Worm (Caenorhabditis elegans) whole organism, L1 larva: ENCODE data around the gene srt-52.

Experiments
- C16A3.4 ChIP-seq: fragments of 150-350 bp; optimal IDR thresholded peaks from 2 replicates; lab custom pipeline; 2014; ENCODE audit warnings: missing biosample characterization, missing genetic modification characterization
- C34B4.2 ChIP-seq: sonication (generic microtip); optimal IDR thresholded peaks from 2 replicates; lab custom pipeline; 2017; ENCODE audit warnings: mild to moderate bottlenecking, missing genetic modification characterization, missing compliant biosample characterization
- aha-1 ChIP-seq: fragments of 150-350 bp; optimal IDR thresholded peaks from 2 replicates; lab custom pipeline; 2014; ENCODE audit warnings: missing biosample characterization, missing genetic modification characterization
- alr-1 ChIP-seq: fragments of 200-800 bp; sonication (Bioruptor generic); optimal IDR thresholded peaks from 2 replicates; lab custom pipeline; 2018; ENCODE audit warnings: borderline replicate concordance, mild to moderate bottlenecking, missing genetic modification characterization, missing compliant biosample characterization
- dpl-1 ChIP-seq, 3 experiments: fragments of 150-350 bp in 2 of 3; sonication (generic microtip) in 1 of 3; optimal IDR thresholded peaks; 2 replicates each; lab custom pipeline; 2014 to 2017; ENCODE audit warnings: missing biosample characterization in 3 of 3, missing genetic modification characterization in 3 of 3, missing genetic modification reagents in 3 of 3
- dsc-1 ChIP-seq: sonication (generic microtip); optimal IDR thresholded peaks from 2 replicates; lab custom pipeline; 2016; ENCODE audit warnings: mild to moderate bottlenecking, missing genetic modification characterization, missing compliant biosample characterization
- efl-1 ChIP-seq, 4 experiments: fragments of 150-350 bp; optimal IDR thresholded peaks in 3 of 4; peaks in 1 of 4; 1 replicate in 1 of 4; 2 replicates in 3 of 4; lab custom pipeline; 2014; ENCODE audit warnings: missing biosample characterization in 2 of 4, missing genetic modification characterization in 2 of 4, missing genetic modification reagents in 2 of 4
- egl-13 ChIP-seq: sonication (generic microtip); optimal IDR thresholded peaks from 2 replicates; lab custom pipeline; 2016; ENCODE audit warnings: missing genotype, missing genetic modification reagents, missing genetic modification characterization, missing compliant biosample characterization
- egl-27 ChIP-seq, 2 experiments: fragments of 150-350 bp in 1 of 2; sonication (generic microtip); optimal IDR thresholded peaks; 3 replicates each; lab custom pipeline; 2017 to 2018; ENCODE audit warnings: missing biosample characterization in 2 of 2, missing genetic modification characterization in 2 of 2, missing genetic modification reagents in 2 of 2
- fkh-10 ChIP-seq: sonication (generic microtip); optimal IDR thresholded peaks from 2 replicates; lab custom pipeline; 2017; ENCODE audit warnings: missing biosample characterization, missing genetic modification reagents, missing genetic modification characterization
- fkh-4 ChIP-seq: sonication (generic microtip); optimal IDR thresholded peaks from 2 replicates; lab custom pipeline; 2016; ENCODE audit warnings: missing compliant biosample characterization, missing genetic modification characterization, borderline replicate concordance
- fkh-8 ChIP-seq: sonication (generic microtip); optimal IDR thresholded peaks from 2 replicates; lab custom pipeline; 2016; ENCODE audit warnings: mild to moderate bottlenecking, missing genetic modification characterization, missing compliant biosample characterization
- grh-1 ChIP-seq: fragments of 200-800 bp; sonication (Bioruptor generic); IDR thresholded peaks from 2 replicates; pipeline ENCODE4 v1.3.6; 2022; ENCODE audit warnings: missing genetic modification reagents, missing genetic modification characterization, missing compliant biosample characterization
- isw-1 ChIP-seq: fragments of 200-800 bp; sonication (Bioruptor generic); IDR thresholded peaks from 2 replicates; pipeline ENCODE4 v1.3.6; 2022; ENCODE audit warnings: missing genetic modification characterization, missing compliant biosample characterization
- jun-1 ChIP-seq: fragments of 150-350 bp; optimal IDR thresholded peaks from 2 replicates; lab custom pipeline; 2014; ENCODE audit warnings: missing biosample characterization, missing genetic modification reagents, missing genetic modification characterization
- lin-15B ChIP-seq: fragments of 150-350 bp; sonication (generic microtip); optimal IDR thresholded peaks from 3 replicates; lab custom pipeline; 2014; ENCODE audit warnings: missing biosample characterization, missing genetic modification characterization
- lin-39 ChIP-seq: fragments of 150-350 bp; optimal IDR thresholded peaks from 2 replicates; lab custom pipeline; 2014; ENCODE audit warnings: missing biosample characterization, missing genetic modification reagents, missing genetic modification characterization
- lsy-2 ChIP-seq, 2 experiments: fragments of 150-350 bp; optimal IDR thresholded peaks; 2 replicates each; lab custom pipeline; 2014; ENCODE audit warnings: missing biosample characterization in 2 of 2, missing genetic modification characterization in 2 of 2
- mab-9 ChIP-seq: fragments of 200-800 bp; sonication (Bioruptor generic); IDR thresholded peaks from 2 replicates; pipeline ENCODE4 v1.3.6; 2022; ENCODE audit warnings: missing genetic modification reagents, missing genetic modification characterization, missing compliant biosample characterization
- mep-1 ChIP-seq: fragments of 150-350 bp; optimal IDR thresholded peaks from 2 replicates; lab custom pipeline; 2014; ENCODE audit warnings: missing biosample characterization, missing genetic modification characterization
- nhr-19 ChIP-seq: fragments of 200-800 bp; sonication (Bioruptor generic); conservative IDR thresholded peaks from 2 replicates; pipeline ENCODE4 v1.3.6; 2022; ENCODE audit warnings: missing genetic modification characterization, missing compliant biosample characterization
- nhr-20 ChIP-seq: sonication (generic microtip); optimal IDR thresholded peaks from 2 replicates; lab custom pipeline; 2016; ENCODE audit warnings: mild to moderate bottlenecking, missing genetic modification characterization, missing compliant biosample characterization
- nhr-237 ChIP-seq: fragments of 150-350 bp; optimal IDR thresholded peaks from 2 replicates; lab custom pipeline; 2014; ENCODE audit warnings: missing biosample characterization, missing genetic modification characterization
- nhr-47 ChIP-seq: sonication (generic microtip); optimal IDR thresholded peaks from 2 replicates; lab custom pipeline; 2016; ENCODE audit warnings: mild to moderate bottlenecking, missing genetic modification characterization, moderate library complexity, missing compliant biosample characterization
- nhr-85 ChIP-seq: sonication (generic microtip); peaks from one replicate; lab custom pipeline; 2016; ENCODE audit warnings: missing genetic modification characterization, inconsistent platforms, missing compliant biosample characterization
- nhr-90 ChIP-seq: sonication (generic microtip); optimal IDR thresholded peaks from 2 replicates; lab custom pipeline; 2016; ENCODE audit warnings: mild to moderate bottlenecking, missing genetic modification characterization, missing compliant biosample characterization; ENCODE audit not compliant: poor library complexity
- snu-23 ChIP-seq: sonication (generic microtip); optimal IDR thresholded peaks from 2 replicates; lab custom pipeline; 2016; ENCODE audit warnings: missing genetic modification characterization, missing compliant biosample characterization
- sox-4 ChIP-seq: sonication (generic microtip); optimal IDR thresholded peaks from 2 replicates; lab custom pipeline; 2016; ENCODE audit warnings: missing genetic modification characterization, missing compliant biosample characterization
- sptf-1 ChIP-seq: fragments of 150-350 bp; optimal IDR thresholded peaks from 2 replicates; lab custom pipeline; 2014; ENCODE audit warnings: missing biosample characterization, missing genetic modification characterization
- unc-62 ChIP-seq: fragments of 150-350 bp; optimal IDR thresholded peaks from 2 replicates; lab custom pipeline; 2014; ENCODE audit warnings: missing biosample characterization, missing genetic modification reagents, missing genetic modification characterization
- xbp-1 ChIP-seq: sonication (generic microtip); optimal IDR thresholded peaks from 2 replicates; lab custom pipeline; 2016; ENCODE audit warnings: missing genetic modification characterization, missing compliant biosample characterization
- ztf-11 ChIP-seq, 2 experiments: sonication (generic microtip); optimal IDR thresholded peaks; 2 replicates each; lab custom pipeline; 2016 to 2017; ENCODE audit warnings: missing genetic modification characterization in 2 of 2, missing biosample characterization in 1 of 2, missing compliant biosample characterization in 1 of 2
- ztf-4 ChIP-seq: fragments of 150-350 bp; optimal IDR thresholded peaks from 2 replicates; lab custom pipeline; 2014; ENCODE audit warnings: missing biosample characterization, missing genetic modification characterization

Gene srt-52

ce11 chrV:103977-104376 is 48.1 kb upstream of the srt-52 start, which contains the start of gene rps-27:
TSS of gene rps-27 (minus strand) at chrV:104077.
- TF ChIP-seq nhr-20 (no peak), dsc-1 (no peak), aha-1 (no peak), lsy-2 (tag; optimal IDR thresholded peaks at IDR 0.05; lab: Kevin White, UChicago) (no peak), snu-23 (GFP tag; lab: Kevin White, UChicago) (no peak)
- TF ChIP-seq, all 84 proteins: peak for 0

ce11 chrV:103043-103702 is 47.3 kb upstream of the srt-52 start:
- TF ChIP-seq alr-1 (tag; lab: Kevin White, UChicago) = no peak
- TF ChIP-seq ztf-11 (tag; optimal IDR thresholded peaks at IDR 0.05; lab: Kevin White, UChicago) = no peak
- TF ChIP-seq nhr-85 (tag; lab: Kevin White, UChicago) = peak; percentile 20
- TF ChIP-seq C16A3.4 (tag; lab: Kevin White, UChicago) = no peak
- no peak for TF ChIP-seq sox-4
- TF ChIP-seq nhr-47 (tag; lab: Kevin White, UChicago) = peak; percentile 13
- TF ChIP-seq fkh-8 (tag; lab: Kevin White, UChicago) = no peak
- TF ChIP-seq lsy-2 (tag; optimal IDR thresholded peaks at IDR 0.05; lab: Kevin White, UChicago) = peak in 1 of 2 experiments; percentile 17

ce11 chrV:102165-102564 is 46.3 kb upstream of the srt-52 start:
- TF ChIP-seq efl-1 (optimal IDR thresholded peaks at IDR 0.05; lab: Kevin White, UChicago) = no peak
- TF ChIP-seq efl-1 (GFP tag; optimal IDR thresholded peaks at IDR 0.05 in 1 of 2; lab: Kevin White, UChicago) = peak in 1 of 2 experiments; percentile 27
- TF ChIP-seq isw-1 (GFP tag; lab: Robert Waterston, UW) = no peak
- no peak for TF ChIP-seq egl-13
- TF ChIP-seq aha-1 = no peak
- no peak for TF ChIP-seq mab-9
- no peak for TF ChIP-seq C16A3.4 (tag; lab: Kevin White, UChicago)
- TF ChIP-seq xbp-1 (tag; lab: Kevin White, UChicago) = no peak
- no peak for TF ChIP-seq fkh-10 (GFP tag; lab: Kevin White, UChicago)

- no peak for TF ChIP-seq dpl-1 (GFP tag; optimal IDR thresholded peaks at IDR 0.05; lab: Kevin White, UChicago)
- no peak for TF ChIP-seq lin-15B (tag; lab: Kevin White, UChicago)
- no peak for TF ChIP-seq fkh-4 (tag; lab: Kevin White, UChicago)
- TF ChIP-seq C16A3.4 (tag; lab: Kevin White, UChicago) = no peak
- TF ChIP-seq unc-62 (GFP tag; lab: Kevin White, UChicago) = no peak
- TF ChIP-seq lsy-2 (tag; optimal IDR thresholded peaks at IDR 0.05; lab: Kevin White, UChicago) = no peak
- TF ChIP-seq aha-1 = no peak
- no peak for TF ChIP-seq C34B4.2 (tag; lab: Kevin White, UChicago)
- TF ChIP-seq egl-27 (tag; optimal IDR thresholded peaks at IDR 0.05; lab: Kevin White, UChicago) = no peak
- no peak for TF ChIP-seq grh-1 (GFP tag; lab: Robert Waterston, UW)
- TF ChIP-seq sptf-1 (tag; lab: Kevin White, UChicago) = no peak
- TF ChIP-seq nhr-19 (GFP tag; lab: Robert Waterston, UW) = no peak
- TF ChIP-seq ztf-4 (tag; lab: Kevin White, UChicago) = no peak
- no peak for TF ChIP-seq nhr-237 (tag; lab: Kevin White, UChicago)
- TF ChIP-seq nhr-90 (tag; lab: Kevin White, UChicago) = no peak
- no peak for TF ChIP-seq mep-1 (tag; lab: Kevin White, UChicago)
- TF ChIP-seq mab-9 = no peak
- no peak for TF ChIP-seq jun-1
- TF ChIP-seq nhr-85 (tag; lab: Kevin White, UChicago) = no peak
- TF ChIP-seq, all 84 proteins: peak for 0
Observed at ce11 chrV:83732-84131, 27.9 kb upstream of the srt-52 start, which contains the start of gene daam-1. TSS of gene daam-1 (minus strand) at chrV:83832.

ce11 chrV:68112-68511 is 12.3 kb upstream of the srt-52 start:
- TF ChIP-seq efl-1 (optimal IDR thresholded peaks at IDR 0.05; lab: Kevin White, UChicago) (no peak), efl-1 (GFP tag; optimal IDR thresholded peaks at IDR 0.05 in 1 of 2; lab: Kevin White, UChicago) (peak in 1 of 2 experiments; percentile 10), lin-39 (tag; lab: Kevin White, UChicago) (no peak)
